Worm (Caenorhabditis elegans) whole organism, L3 larva: ENCODE results near the gene fshr-1.

Source experiments
- aly-2 ChIP-seq: fragments of 150-350 bp; optimal IDR thresholded peaks from 2 replicates; lab custom pipeline; 2014; ENCODE audit warnings: missing biosample characterization, missing genetic modification characterization
- ama-1 ChIP-seq: fragments of 150-350 bp; optimal IDR thresholded peaks from 2 replicates; lab custom pipeline; 2018
- egl-27 ChIP-seq: sonication (generic microtip); optimal IDR thresholded peaks from 4 replicates; lab custom pipeline; 2017; ENCODE audit warnings: missing biosample characterization, missing genetic modification reagents, missing genetic modification characterization
- elt-2 ChIP-seq: sonication (generic microtip); optimal IDR thresholded peaks from 2 replicates; lab custom pipeline; 2016; ENCODE audit warnings: missing genetic modification reagents, mild to moderate bottlenecking, missing genetic modification characterization, missing compliant biosample characterization
- lin-15B ChIP-seq: fragments of 150-350 bp; optimal IDR thresholded peaks from 2 replicates; lab custom pipeline; 2014; ENCODE audit warnings: missing biosample characterization, missing genetic modification characterization
- mdl-1 ChIP-seq: fragments of 150-350 bp; optimal IDR thresholded peaks from 2 replicates; lab custom pipeline; 2014; ENCODE audit warnings: missing biosample characterization, missing genetic modification characterization
- nhr-237 ChIP-seq: fragments of 150-350 bp; optimal IDR thresholded peaks from 2 replicates; lab custom pipeline; 2014; ENCODE audit warnings: missing biosample characterization, missing genetic modification characterization
- nhr-76 ChIP-seq: fragments of 150-350 bp; sonication (generic microtip); optimal IDR thresholded peaks from 5 replicates; lab custom pipeline; 2014; ENCODE audit warnings: missing biosample characterization, missing genetic modification characterization
- ztf-4 ChIP-seq: fragments of 150-350 bp; optimal IDR thresholded peaks from 2 replicates; lab custom pipeline; 2014; ENCODE audit warnings: missing biosample characterization, missing genetic modification characterization

DNA sequence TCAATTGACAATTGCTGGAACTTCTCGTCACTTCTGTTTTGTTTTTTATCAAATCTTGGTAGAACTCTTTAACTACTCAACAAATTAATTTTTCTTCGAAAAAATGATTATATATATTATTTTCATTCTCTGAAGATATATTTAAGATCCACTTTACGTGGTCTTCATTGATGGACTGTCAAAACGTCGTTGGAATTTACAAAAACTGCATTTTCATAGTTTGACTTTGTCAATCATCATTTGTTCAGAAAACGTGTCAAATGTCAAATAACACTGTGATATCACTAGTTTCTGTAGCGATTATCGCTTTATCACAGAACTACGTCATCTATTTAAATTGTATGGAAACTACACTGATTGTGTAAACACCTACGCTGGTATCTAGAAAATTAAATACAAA, 34.8 kb downstream of the fshr-1 start:
- TF ChIP-seq lin-15B (tag; lab: Kevin White, UChicago) (no peak), ztf-4 (tag; lab: Kevin White, UChicago) (no peak), aly-2 (no peak), ama-1 (lab: Kevin White, UChicago) (no peak), nhr-237 (tag; lab: Kevin White, UChicago) (no peak), elt-2 (peak; percentile 41), egl-27 (tag; lab: Kevin White, UChicago) (no peak), mdl-1 (tag; lab: Kevin White, UChicago) (no peak), nhr-76 (tag; lab: Kevin White, UChicago) (no peak)
